Fruit fly (Drosophila melanogaster) whole organism, embryonic: ENCODE measurements around the gene CG10254.

ENCODE experiments used
- Aef1 ChIP-seq: fragments of 200-800 bp; sonication (Bioruptor generic); IDR thresholded peaks from 3 replicates; pipeline ENCODE4 v1.3.6; 2022; ENCODE audit warnings: missing biosample characterization, missing genetic modification characterization
- Antp ChIP-seq: fragments of 200-800 bp; sonication (Bioruptor generic); optimal IDR thresholded peaks from 3 replicates; lab custom pipeline; 2016; ENCODE audit warnings: missing biosample characterization, missing genetic modification characterization
- Atf6 ChIP-seq: fragments of 200-800 bp; sonication (Bioruptor generic); IDR thresholded peaks from 2 replicates; pipeline ENCODE4 v1.3.6; 2022; ENCODE audit warnings: missing biosample characterization, missing genetic modification characterization
- Bdp1 ChIP-seq: fragments of 200-800 bp; sonication (Bioruptor generic); optimal IDR thresholded peaks from 3 replicates; lab custom pipeline; 2016; ENCODE audit warnings: missing biosample characterization, missing genetic modification characterization
- CG10543 ChIP-seq: fragments of 200-800 bp; sonication (Bioruptor generic); optimal IDR thresholded peaks from 3 replicates; lab custom pipeline; 2017; ENCODE audit warnings: missing biosample characterization, mild to moderate bottlenecking, missing genetic modification characterization, moderate library complexity
- CG12769 ChIP-seq: fragments of 200-800 bp; sonication (Bioruptor generic); optimal IDR thresholded peaks from 2 replicates; lab custom pipeline; 2019; ENCODE audit warnings: missing biosample characterization, mild to moderate bottlenecking, missing genetic modification characterization, moderate library complexity
- CG13287 ChIP-seq: fragments of 200-800 bp; sonication (Bioruptor generic); IDR thresholded peaks from 2 replicates; pipeline ENCODE4 v1.3.6; 2022; ENCODE audit warnings: missing biosample characterization, missing genetic modification characterization; ENCODE audit not compliant: partially characterized antibody
- CG13296 ChIP-seq: fragments of 200-800 bp; sonication (Bioruptor generic); optimal IDR thresholded peaks from 3 replicates; lab custom pipeline; 2018; ENCODE audit warnings: missing biosample characterization, mild to moderate bottlenecking, missing genetic modification characterization
- CG14860 ChIP-seq: fragments of 200-800 bp; sonication (Bioruptor generic); IDR thresholded peaks from 3 replicates; pipeline ENCODE4 v1.3.6; 2022; ENCODE audit warnings: missing biosample characterization, missing genetic modification characterization; ENCODE audit not compliant: partially characterized antibody
- CG15479 ChIP-seq: fragments of 200-800 bp; sonication (Bioruptor generic); optimal IDR thresholded peaks from 3 replicates; lab custom pipeline; 2019; ENCODE audit warnings: missing biosample characterization, mild to moderate bottlenecking, missing genetic modification characterization, moderate library complexity
- CG17328 ChIP-seq: fragments of 200-800 bp; sonication (Bioruptor generic); IDR thresholded peaks from 2 replicates; pipeline ENCODE4 v1.3.6; 2022; ENCODE audit warnings: missing biosample characterization, missing genetic modification characterization
- CG2199 ChIP-seq: fragments of 200-800 bp; sonication (Bioruptor generic); IDR thresholded peaks from 3 replicates; pipeline ENCODE4 v1.3.6; 2022; ENCODE audit warnings: missing biosample characterization, missing genetic modification characterization
- CG33557 ChIP-seq: fragments of 200-800 bp; sonication (Bioruptor generic); optimal IDR thresholded peaks from 2 replicates; lab custom pipeline; 2019; ENCODE audit warnings: missing biosample characterization, mild to moderate bottlenecking, missing genetic modification characterization, moderate library complexity
- CG4707 ChIP-seq: fragments of 200-800 bp; sonication (Bioruptor generic); optimal IDR thresholded peaks from 2 replicates; lab custom pipeline; 2018; ENCODE audit warnings: missing biosample characterization, mild to moderate bottlenecking, missing genetic modification characterization, moderate library complexity
- CG5953 ChIP-seq: fragments of 200-800 bp; sonication (Bioruptor generic); IDR thresholded peaks from 2 replicates; pipeline ENCODE4 v1.3.6; 2022; ENCODE audit warnings: missing biosample characterization, missing genetic modification characterization
- CG6254 ChIP-seq: fragments of 200-800 bp; sonication (Bioruptor generic); optimal IDR thresholded peaks from 3 replicates; lab custom pipeline; 2017; ENCODE audit warnings: mild to moderate bottlenecking, missing biosample characterization, missing genetic modification reagents, missing genetic modification characterization
- CG8089 ChIP-seq: fragments of 200-800 bp; sonication (Bioruptor generic); optimal IDR thresholded peaks from 3 replicates; lab custom pipeline; 2016; ENCODE audit warnings: missing biosample characterization, missing genetic modification characterization
- CG8290 ChIP-seq, 3 experiments: fragments of 200-800 bp; sonication (Bioruptor generic); optimal IDR thresholded peaks; 2 replicates each; lab custom pipeline; 2016 to 2019; ENCODE audit warnings: missing biosample characterization in 3 of 3, missing genetic modification characterization in 3 of 3, mild to moderate bottlenecking in 2 of 3, moderate library complexity in 1 of 3
- Deaf1 ChIP-seq: fragments of 200-800 bp; optimal IDR thresholded peaks from 3 replicates; lab custom pipeline; 2019; ENCODE audit warnings: missing biosample characterization, mild to moderate bottlenecking, missing genetic modification characterization, moderate library complexity
- Dip3 ChIP-seq: fragments of 200-800 bp; sonication (Bioruptor generic); optimal IDR thresholded peaks from 3 replicates; lab custom pipeline; 2016; ENCODE audit warnings: missing biosample characterization, missing genetic modification characterization
- Dll ChIP-seq: fragments of 200-800 bp; sonication (Bioruptor generic); IDR thresholded peaks from 4 replicates; pipeline ENCODE4 v1.3.6; 2022; ENCODE audit warnings: missing biosample characterization, missing genetic modification characterization; ENCODE audit not compliant: partially characterized antibody
- Doc3 ChIP-seq: fragments of 200-800 bp; sonication (Bioruptor generic); IDR thresholded peaks from 3 replicates; pipeline ENCODE4 v1.3.6; 2022; ENCODE audit warnings: missing biosample characterization, missing genetic modification characterization; ENCODE audit not compliant: partially characterized antibody
- Fer1 ChIP-seq: fragments of 200-800 bp; sonication (Bioruptor generic); optimal IDR thresholded peaks from 2 replicates; lab custom pipeline; 2017; ENCODE audit warnings: missing biosample characterization, mild to moderate bottlenecking, missing genetic modification characterization
- HLHmδ ChIP-seq: fragments of 200-800 bp; sonication (Bioruptor generic); optimal IDR thresholded peaks from 2 replicates; lab custom pipeline; 2018; ENCODE audit warnings: missing biosample characterization, mild to moderate bottlenecking, missing genetic modification characterization, moderate library complexity
- HmgZ ChIP-seq: fragments of 200-800 bp; sonication (Bioruptor generic); optimal IDR thresholded peaks from 2 replicates; lab custom pipeline; 2018; ENCODE audit warnings: missing biosample characterization, mild to moderate bottlenecking, missing genetic modification characterization
- Hr78 ChIP-seq, 2 experiments: fragments of 200-800 bp in 1 of 2; fragments of >200 bp in 1 of 2; sonication (Bioruptor generic) in 1 of 2; optimal IDR thresholded peaks; 2 replicates each; lab custom pipeline; 2017 to 2019; ENCODE audit warnings: missing biosample characterization in 2 of 2, missing genetic modification characterization in 2 of 2, mild to moderate bottlenecking in 1 of 2, moderate library complexity in 1 of 2
- Opbp ChIP-seq: fragments of 200-800 bp; sonication (Bioruptor generic); IDR thresholded peaks from 3 replicates; pipeline ENCODE4 v1.3.6; 2022; ENCODE audit warnings: missing biosample characterization, missing genetic modification characterization; ENCODE audit not compliant: partially characterized antibody
- Ptx1 ChIP-seq: fragments of 200-800 bp; sonication (Bioruptor generic); IDR thresholded peaks from 2 replicates; pipeline ENCODE4 v1.3.6; 2022; ENCODE audit warnings: missing biosample characterization, missing genetic modification characterization
- Rfx ChIP-seq: fragments of 200-800 bp; sonication (Bioruptor generic); IDR thresholded peaks from 2 replicates; pipeline ENCODE4 v1.3.6; 2022; ENCODE audit warnings: missing biosample characterization, missing genetic modification characterization
- Scr ChIP-seq: fragments of 200-800 bp; sonication (Bioruptor generic); IDR thresholded peaks from 2 replicates; pipeline ENCODE4 v1.3.6; 2022; ENCODE audit warnings: missing biosample characterization, missing genetic modification characterization; ENCODE audit not compliant: partially characterized antibody
- Ssrp ChIP-seq: fragments of 200-800 bp; sonication (Bioruptor generic); optimal IDR thresholded peaks from 2 replicates; lab custom pipeline; 2018; ENCODE audit warnings: missing biosample characterization, mild to moderate bottlenecking, missing genetic modification characterization, moderate library complexity
- YL-1 ChIP-seq: fragments of 200-800 bp; sonication (Bioruptor generic); optimal IDR thresholded peaks from 3 replicates; lab custom pipeline; 2017; ENCODE audit warnings: missing biosample characterization, mild to moderate bottlenecking, missing genetic modification characterization
- abd-A ChIP-seq: fragments of 200-800 bp; sonication (Bioruptor generic); optimal IDR thresholded peaks from 3 replicates; lab custom pipeline; 2019; ENCODE audit warnings: missing biosample characterization, mild to moderate bottlenecking, missing genetic modification characterization, moderate library complexity
- bcd ChIP-seq: fragments of 200-800 bp; sonication (Bioruptor generic); optimal IDR thresholded peaks from 2 replicates; lab custom pipeline; 2017; ENCODE audit warnings: missing biosample characterization, mild to moderate bottlenecking, missing genetic modification characterization
- gce ChIP-seq: fragments of 200-800 bp; sonication (Bioruptor generic); IDR thresholded peaks from 3 replicates; pipeline ENCODE4 v1.3.6; 2022; ENCODE audit warnings: missing biosample characterization, missing genetic modification characterization
- grn ChIP-seq: fragments of 200-800 bp; sonication (Bioruptor generic); optimal IDR thresholded peaks from 3 replicates; lab custom pipeline; 2017; ENCODE audit warnings: missing biosample characterization, missing genetic modification characterization
- ind ChIP-seq: fragments of 200-800 bp; sonication (Bioruptor generic); optimal IDR thresholded peaks from 3 replicates; lab custom pipeline; 2016; ENCODE audit warnings: missing biosample characterization, missing genetic modification characterization
- kni ChIP-seq: fragments of 200-800 bp; sonication (Bioruptor generic); optimal IDR thresholded peaks from 3 replicates; lab custom pipeline; 2017; ENCODE audit warnings: mild to moderate bottlenecking, missing biosample characterization, missing genetic modification reagents, missing genetic modification characterization
- knrl ChIP-seq: fragments of 200-800 bp; sonication (Bioruptor generic); IDR thresholded peaks from 3 replicates; pipeline ENCODE4 v1.3.6; 2022; ENCODE audit warnings: missing biosample characterization, missing genetic modification characterization; ENCODE audit not compliant: partially characterized antibody
- lilli ChIP-seq: fragments of 200-800 bp; sonication (Bioruptor generic); optimal IDR thresholded peaks from 3 replicates; lab custom pipeline; 2016; ENCODE audit warnings: missing biosample characterization, missing genetic modification characterization
- mirr ChIP-seq: fragments of 200-800 bp; sonication (Bioruptor generic); optimal IDR thresholded peaks from 3 replicates; lab custom pipeline; 2018; ENCODE audit warnings: missing biosample characterization, mild to moderate bottlenecking, missing genetic modification characterization
- sens-2 ChIP-seq: fragments of 200-800 bp; sonication (Bioruptor generic); IDR thresholded peaks from 2 replicates; pipeline ENCODE4 v1.3.6; 2022; ENCODE audit warnings: missing biosample characterization, missing genetic modification characterization
- sob ChIP-seq: fragments of 200-800 bp; sonication (Bioruptor generic); IDR thresholded peaks from 2 replicates; pipeline ENCODE4 v1.3.6; 2022; ENCODE audit warnings: missing biosample characterization, missing genetic modification characterization
- tna ChIP-seq: fragments of 200-800 bp; sonication (Bioruptor generic); IDR thresholded peaks from 2 replicates; pipeline ENCODE4 v1.3.6; 2022; ENCODE audit warnings: missing biosample characterization, missing genetic modification characterization; ENCODE audit not compliant: partially characterized antibody
- tx ChIP-seq: fragments of 200-800 bp; sonication (Bioruptor generic); optimal IDR thresholded peaks from 2 replicates; lab custom pipeline; 2016; ENCODE audit warnings: missing biosample characterization, missing genetic modification characterization
- unc-4 ChIP-seq: fragments of 200-800 bp; sonication (Bioruptor generic); IDR thresholded peaks from 2 replicates; pipeline ENCODE4 v1.3.6; 2022; ENCODE audit warnings: missing biosample characterization, missing genetic modification characterization; ENCODE audit not compliant: partially characterized antibody

Gene CG10254

dm6 chr3R:23729632-23730471 lies 35.1 kb upstream of the CG10254 start (continued):
- peak; percentile 55 for TF ChIP-seq Ssrp (tag; lab: Kevin White, UChicago)
- TF ChIP-seq sob (GFP tag; lab: Robert Waterston, UW): peak; percentile 60
- TF ChIP-seq CG13287 (GFP tag; lab: Robert Waterston, UW): peak; percentile 50
- TF ChIP-seq Fer1 (GFP tag; lab: Kevin White, UChicago): peak; percentile 26
- peak; percentile 61 for TF ChIP-seq Scr (GFP tag; lab: Robert Waterston, UW)
- peak; percentile 43 for TF ChIP-seq Deaf1
- no peak for TF ChIP-seq Doc3
- peak; percentile 40; the same call in 1 of the 2 replicates for TF ChIP-seq Atf6 (GFP tag; lab: Robert Waterston, UW)
- peak in 1 of 2 experiments; percentile 30 for TF ChIP-seq Hr78 (GFP tag; optimal IDR thresholded peaks at IDR 0.05; lab: Kevin White, UChicago)
- peak; percentile 24 for TF ChIP-seq abd-A (tag; lab: Kevin White, UChicago)
- TF ChIP-seq CG12769 (tag; lab: Kevin White, UChicago): peak; percentile 98
- peak; percentile 75 for TF ChIP-seq Opbp
- TF ChIP-seq Bdp1 (GFP tag; lab: Kevin White, UChicago): peak; percentile 99
- TF ChIP-seq mirr: peak; percentile 70
- peak; percentile 63; the same call in 2 of the 3 replicates for TF ChIP-seq CG14860 (GFP tag; lab: Robert Waterston, UW)
- TF ChIP-seq grn (GFP tag; lab: Kevin White, UChicago): peak; percentile 50
- TF ChIP-seq Aef1: no peak
- no peak for TF ChIP-seq Dip3 (GFP tag; lab: Kevin White, UChicago)
- no peak for TF ChIP-seq CG10543
- 0 out of 2 replicates have a peak, but pooled peaks have one; percentile 34 for TF ChIP-seq CG5953
- TF ChIP-seq Dll (GFP tag; lab: Robert Waterston, UW): 0 out of 4 replicates have a peak, but pooled peaks have one; percentile 33
- TF ChIP-seq CG4707: no peak
- peak; percentile 40; the same call in 1 of the 3 replicates for TF ChIP-seq gce (GFP tag; lab: Robert Waterston, UW)
- TF ChIP-seq CG6254 (GFP tag; lab: Kevin White, UChicago): peak; percentile 31
- peak; percentile 46 for TF ChIP-seq HLHmδ (GFP tag; lab: Kevin White, UChicago)
- TF ChIP-seq Antp (GFP tag; lab: Kevin White, UChicago): no peak
- no peak for TF ChIP-seq CG8089 (GFP tag; lab: Kevin White, UChicago)
- TF ChIP-seq CG8290 (GFP tag; optimal IDR thresholded peaks at IDR 0.05; lab: Kevin White, UChicago): peak; percentile 58
- peak in 1 of 2 experiments; percentile 58 for TF ChIP-seq CG8290 (tag; optimal IDR thresholded peaks at IDR 0.05; lab: Kevin White, UChicago)
- peak; percentile 57 for TF ChIP-seq knrl (GFP tag; lab: Robert Waterston, UW)
- peak; percentile 36 for TF ChIP-seq HmgZ
- peak; percentile 9 for TF ChIP-seq lilli (GFP tag; lab: Kevin White, UChicago)
- TF ChIP-seq tna (GFP tag; lab: Robert Waterston, UW): peak; percentile 81
- no peak for TF ChIP-seq Ptx1 (GFP tag; lab: Robert Waterston, UW)
- peak; percentile 4; the same call in 1 of the 2 replicates for TF ChIP-seq Rfx
- TF ChIP-seq CG17328 (GFP tag; lab: Robert Waterston, UW): 0 out of 2 replicates have a peak, but pooled peaks have one; percentile 28
- TF ChIP-seq CG33557 (GFP tag; lab: Kevin White, UChicago): peak; percentile 5
- TF ChIP-seq CG2199 (GFP tag; lab: Robert Waterston, UW): peak; percentile 36; the same call in 1 of the 3 replicates
- TF ChIP-seq kni (GFP tag; lab: Kevin White, UChicago): peak; percentile 65
- TF ChIP-seq tx (GFP tag; lab: Kevin White, UChicago): no peak
- peak; percentile 52 for TF ChIP-seq CG13296
- no peak for TF ChIP-seq ind (GFP tag; lab: Kevin White, UChicago)
- TF ChIP-seq CG15479 (GFP tag; lab: Kevin White, UChicago): peak; percentile 69
- TF ChIP-seq unc-4: 0 out of 2 replicates have a peak, but pooled peaks have one; percentile 41
- peak; percentile 26 for TF ChIP-seq YL-1
- TF ChIP-seq bcd (GFP tag; lab: Kevin White, UChicago): no peak
- TF ChIP-seq sens-2 (GFP tag; lab: Robert Waterston, UW): no peak
